Worm (Caenorhabditis elegans) whole organism, young adult: ENCODE results near the gene moc-3.

Source experiments
- K11D2.4 ChIP-seq: fragments of 200-800 bp; sonication (Bioruptor generic); IDR thresholded peaks from 2 replicates; pipeline ENCODE4 v1.3.6; 2022; ENCODE audit warnings: missing genetic modification reagents, missing genetic modification characterization, missing compliant biosample characterization
- T26A5.8 ChIP-seq: sonication (generic microtip); optimal IDR thresholded peaks from 2 replicates; lab custom pipeline; 2016; ENCODE audit warnings: missing genetic modification characterization, missing compliant biosample characterization
- Y53G8AR.9 ChIP-seq: fragments of 200-800 bp; sonication (Bioruptor generic); conservative IDR thresholded peaks from 2 replicates; pipeline ENCODE4 v1.3.6; 2022; ENCODE audit warnings: missing genetic modification reagents, missing genetic modification characterization, missing compliant biosample characterization
- ZK185.1 ChIP-seq: sonication (generic microtip); optimal IDR thresholded peaks from 2 replicates; lab custom pipeline; 2016; ENCODE audit warnings: mild to moderate bottlenecking, missing genetic modification characterization, missing compliant biosample characterization; ENCODE audit not compliant: poor library complexity, severe bottlenecking
- attf-5 ChIP-seq: fragments of 200-800 bp; sonication (Bioruptor generic); optimal IDR thresholded peaks from 2 replicates; lab custom pipeline; 2018; ENCODE audit warnings: mild to moderate bottlenecking, missing genetic modification characterization, missing compliant biosample characterization
- cebp-2 ChIP-seq: fragments of 200-800 bp; sonication (Bioruptor generic); IDR thresholded peaks from 2 replicates; pipeline ENCODE4 v1.3.6; 2022; ENCODE audit warnings: missing genetic modification characterization, missing compliant biosample characterization
- ceh-27 ChIP-seq: fragments of 200-800 bp; sonication (Bioruptor generic); optimal IDR thresholded peaks from 2 replicates; lab custom pipeline; 2018; ENCODE audit warnings: mild to moderate bottlenecking, missing genetic modification characterization, moderate library complexity, missing compliant biosample characterization
- ceh-58 ChIP-seq: fragments of 200-800 bp; sonication (Bioruptor generic); IDR thresholded peaks from 2 replicates; pipeline ENCODE4 v1.3.6; 2022; ENCODE audit warnings: missing genetic modification characterization, missing compliant biosample characterization
- ceh-79 ChIP-seq: sonication (generic microtip); optimal IDR thresholded peaks from 2 replicates; lab custom pipeline; 2017; ENCODE audit warnings: mild to moderate bottlenecking, missing genetic modification characterization, missing compliant biosample characterization
- chd-7 ChIP-seq: sonication (generic microtip); optimal IDR thresholded peaks from 2 replicates; lab custom pipeline; 2016; ENCODE audit warnings: mild to moderate bottlenecking, missing genetic modification characterization, moderate library complexity, missing compliant biosample characterization
- die-1 ChIP-seq: sonication (generic microtip); optimal IDR thresholded peaks from 2 replicates; lab custom pipeline; 2016; ENCODE audit warnings: missing genotype, mild to moderate bottlenecking, missing genetic modification characterization, missing compliant biosample characterization
- ets-4 ChIP-seq: fragments of 200-800 bp; sonication (Bioruptor generic); optimal IDR thresholded peaks from 2 replicates; lab custom pipeline; 2018; ENCODE audit warnings: mild to moderate bottlenecking, missing genetic modification characterization, missing compliant biosample characterization
- fkh-3 ChIP-seq: sonication (generic microtip); optimal IDR thresholded peaks from 2 replicates; lab custom pipeline; 2016; ENCODE audit warnings: mild to moderate bottlenecking, missing genetic modification characterization, missing compliant biosample characterization
- hmg-1.2 ChIP-seq: fragments of 200-800 bp; sonication (Bioruptor generic); IDR thresholded peaks from 2 replicates; pipeline ENCODE4 v1.3.6; 2022; ENCODE audit warnings: missing genetic modification reagents, missing genetic modification characterization, missing compliant biosample characterization
- hrde-1 ChIP-seq: sonication (generic microtip); optimal IDR thresholded peaks from 2 replicates; lab custom pipeline; 2016; ENCODE audit warnings: missing genetic modification characterization, mild to moderate bottlenecking, missing compliant biosample characterization, moderate library complexity, missing genotype, missing genetic modification reagents, borderline replicate concordance
- let-607 ChIP-seq, 2 experiments: fragments of 200-800 bp in 1 of 2; sonication (Bioruptor generic) in 1 of 2; sonication (generic microtip) in 1 of 2; optimal IDR thresholded peaks; 2 replicates each; lab custom pipeline; 2016 to 2018; ENCODE audit warnings: mild to moderate bottlenecking in 2 of 2, missing compliant biosample characterization in 2 of 2, missing genetic modification characterization in 2 of 2, moderate library complexity in 2 of 2, missing genotype in 1 of 2
- madf-10 ChIP-seq: sonication (generic microtip); optimal IDR thresholded peaks from 2 replicates; lab custom pipeline; 2016; ENCODE audit warnings: mild to moderate bottlenecking, missing genetic modification characterization, missing compliant biosample characterization
- madf-3 ChIP-seq: fragments of 200-800 bp; sonication (Bioruptor generic); IDR thresholded peaks from 2 replicates; pipeline ENCODE4 v1.3.6; 2022; ENCODE audit warnings: missing genetic modification reagents, missing genetic modification characterization, missing compliant biosample characterization
- mcd-1 ChIP-seq: fragments of 200-800 bp; sonication (Bioruptor generic); IDR thresholded peaks from 2 replicates; pipeline ENCODE4 v1.3.6; 2022; ENCODE audit warnings: missing genetic modification reagents, missing genetic modification characterization, missing compliant biosample characterization
- nfya-1 ChIP-seq: sonication (generic microtip); optimal IDR thresholded peaks from 2 replicates; lab custom pipeline; 2017; ENCODE audit warnings: antibody characterized with exemption, missing compliant biosample characterization, missing genetic modification characterization, borderline replicate concordance; ENCODE audit not compliant: insufficient read depth
- nfya-2 ChIP-seq: fragments of 200-800 bp; sonication (Bioruptor generic); IDR thresholded peaks from 2 replicates; pipeline ENCODE4 v1.3.6; 2022; ENCODE audit warnings: missing genetic modification reagents, missing genetic modification characterization, missing compliant biosample characterization
- nfyb-1 ChIP-seq: fragments of 200-800 bp; sonication (Bioruptor generic); IDR thresholded peaks from 2 replicates; pipeline ENCODE4 v1.3.6; 2022; ENCODE audit warnings: missing genetic modification reagents, missing genetic modification characterization, missing compliant biosample characterization
- nhr-120 ChIP-seq: fragments of 200-800 bp; sonication (Bioruptor generic); IDR thresholded peaks from 2 replicates; pipeline ENCODE4 v1.3.6; 2022; ENCODE audit warnings: missing genetic modification characterization, missing compliant biosample characterization
- nhr-80 ChIP-seq: sonication (generic microtip); optimal IDR thresholded peaks from 2 replicates; lab custom pipeline; 2016; ENCODE audit warnings: missing genetic modification characterization, missing compliant biosample characterization
- nhr-90 ChIP-seq: sonication (generic microtip); optimal IDR thresholded peaks from 2 replicates; lab custom pipeline; 2016; ENCODE audit warnings: missing genotype, mild to moderate bottlenecking, missing genetic modification characterization, missing compliant biosample characterization
- rcor-1 ChIP-seq: fragments of 200-800 bp; sonication (Bioruptor generic); IDR thresholded peaks from 2 replicates; pipeline ENCODE4 v1.3.6; 2022; ENCODE audit warnings: missing genetic modification reagents, missing genetic modification characterization, missing compliant biosample characterization
- sea-2 ChIP-seq: fragments of 200-800 bp; sonication (Bioruptor generic); IDR thresholded peaks from 2 replicates; pipeline ENCODE4 v1.3.6; 2022; ENCODE audit warnings: missing genetic modification characterization, missing compliant biosample characterization
- snpc-1.3 ChIP-seq: sonication (generic microtip); optimal IDR thresholded peaks from 2 replicates; lab custom pipeline; 2017; ENCODE audit warnings: missing genetic modification characterization, mild to moderate bottlenecking, missing compliant biosample characterization, antibody characterized with exemption, moderate library complexity, missing genotype, missing genetic modification reagents; ENCODE audit not compliant: insufficient read depth
- tbx-9 ChIP-seq: sonication (generic microtip); optimal IDR thresholded peaks from 2 replicates; lab custom pipeline; 2016; ENCODE audit warnings: borderline replicate concordance, missing genetic modification characterization, inconsistent platforms, missing compliant biosample characterization
- zim-3 ChIP-seq: sonication (generic microtip); optimal IDR thresholded peaks from 2 replicates; lab custom pipeline; 2017; ENCODE audit warnings: mild to moderate bottlenecking, missing genetic modification characterization, moderate library complexity, missing compliant biosample characterization
- ztf-18 ChIP-seq: sonication (generic microtip); optimal IDR thresholded peaks from 2 replicates; lab custom pipeline; 2016; ENCODE audit warnings: missing genotype, mild to moderate bottlenecking, missing genetic modification characterization, missing compliant biosample characterization
- ztf-6 ChIP-seq: fragments of 200-800 bp; sonication (Bioruptor generic); IDR thresholded peaks from 2 replicates; pipeline ENCODE4 v1.3.6; 2022; ENCODE audit warnings: missing genetic modification reagents, missing genetic modification characterization, missing compliant biosample characterization

Gene moc-3

ce11 chrIV:8169674-8170073 is 39.3 kb downstream of the moc-3 start, which contains the start of gene C07G1.15:
Gene C07G1.15, plus strand, starts transcription at chrIV:8169974.
- no peak for TF ChIP-seq K11D2.4

- peak; percentile 70; the same call in 1 of the 2 replicates for TF ChIP-seq hmg-1.2 (GFP tag; lab: Robert Waterston, UW)
- TF ChIP-seq madf-3 (GFP tag; lab: Robert Waterston, UW), result no peak
Observed at ce11 chrIV:8170264-8170663, 39.9 kb downstream of the moc-3 start.

- TF ChIP-seq Y53G8AR.9, result no peak
- no peak for TF ChIP-seq snpc-1.3 (tag; lab: Kevin White, UChicago)
- TF ChIP-seq ceh-27 (GFP tag; lab: Kevin White, UChicago), result peak; percentile 66
- no peak for TF ChIP-seq attf-5
- TF ChIP-seq chd-7, result no peak
- no peak for TF ChIP-seq nfyb-1 (GFP tag; lab: Robert Waterston, UW)
- TF ChIP-seq, all 124 proteins: peak for 1
Observed at ce11 chrIV:8171376-8171775, 41.0 kb downstream of the moc-3 start.

ce11 chrIV:8173610-8174009 is 43.2 kb downstream of the moc-3 start:
- TF ChIP-seq madf-10 (tag; lab: Kevin White, UChicago) (no peak), ztf-18 (tag; lab: Kevin White, UChicago) (no peak), nhr-90 (tag; lab: Kevin White, UChicago) (no peak), rcor-1 (GFP tag; lab: Robert Waterston, UW) (no peak), tbx-9 (tag; lab: Kevin White, UChicago) (no peak), sea-2 (no peak)

DNA sequence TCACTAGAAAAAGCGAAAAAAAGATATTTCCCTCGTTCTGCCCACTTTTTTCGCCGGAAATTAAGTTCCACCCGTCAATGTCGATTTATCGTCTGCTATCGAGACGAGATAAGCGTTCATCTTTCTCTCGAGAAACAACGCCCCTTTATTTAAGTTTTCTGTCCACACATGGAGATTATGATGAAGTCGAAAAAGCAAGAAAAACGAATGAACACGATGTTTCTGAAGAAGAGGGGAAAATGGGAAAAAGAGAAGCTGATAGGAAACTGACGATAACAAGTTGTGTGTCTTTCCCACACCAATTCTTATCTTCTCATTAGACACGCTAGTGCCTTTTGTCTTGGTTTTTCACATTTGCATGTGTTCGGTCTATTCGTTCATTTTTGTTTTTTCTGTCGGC is 44.4 kb downstream of the moc-3 start:
- TF ChIP-seq nhr-80 (tag; lab: Kevin White, UChicago) (peak; percentile 91), mcd-1 (GFP tag; lab: Robert Waterston, UW) (no peak), let-607 (tag; optimal IDR thresholded peaks at IDR 0.05; lab: Kevin White, UChicago) (no peak), T26A5.8 (tag; lab: Kevin White, UChicago) (no peak), nhr-120 (GFP tag; lab: Robert Waterston, UW) (no peak), die-1 (tag; lab: Kevin White, UChicago) (no peak), ZK185.1 (tag; lab: Kevin White, UChicago) (no peak), ceh-79 (no peak), nfya-1 (tag; lab: Kevin White, UChicago) (no peak), ztf-6 (GFP tag; lab: Robert Waterston, UW) (no peak), hrde-1 (tag; lab: Kevin White, UChicago) (no peak), ets-4 (GFP tag; lab: Kevin White, UChicago) (peak; percentile 23), ceh-58 (GFP tag; lab: Robert Waterston, UW) (no peak), cebp-2 (GFP tag; lab: Robert Waterston, UW) (no peak), zim-3 (tag; lab: Kevin White, UChicago) (no peak), ztf-18 (tag; lab: Kevin White, UChicago) (no peak), nfya-2 (GFP tag; lab: Robert Waterston, UW) (no peak), fkh-3 (tag; lab: Kevin White, UChicago) (no peak)
